Worm (Caenorhabditis elegans) whole organism, L1 larva: ENCODE data around the gene M110.7.
A peak's percentile ranks its signal among the peaks of the same experiment; 100 is the strongest.

Experiments used
- C16A3.4 ChIP-seq: fragments of 150-350 bp; optimal IDR thresholded peaks from 2 replicates; lab custom pipeline; 2014; ENCODE audit warnings: missing biosample characterization, missing genetic modification characterization
- C34B4.2 ChIP-seq: sonication (generic microtip); optimal IDR thresholded peaks from 2 replicates; lab custom pipeline; 2017; ENCODE audit warnings: mild to moderate bottlenecking, missing genetic modification characterization, missing compliant biosample characterization
- F16B12.6 ChIP-seq: fragments of 150-350 bp; optimal IDR thresholded peaks from 2 replicates; lab custom pipeline; 2014; ENCODE audit warnings: missing biosample characterization, missing genetic modification characterization
- Y116A8C.19 ChIP-seq: sonication (generic microtip); optimal IDR thresholded peaks from 2 replicates; lab custom pipeline; 2016; ENCODE audit warnings: missing compliant biosample characterization, missing genetic modification characterization, borderline replicate concordance
- alr-1 ChIP-seq: fragments of 200-800 bp; sonication (Bioruptor generic); optimal IDR thresholded peaks from 2 replicates; lab custom pipeline; 2018; ENCODE audit warnings: borderline replicate concordance, mild to moderate bottlenecking, missing genetic modification characterization, missing compliant biosample characterization
- aly-2 ChIP-seq: fragments of 150-350 bp; optimal IDR thresholded peaks from 2 replicates; lab custom pipeline; 2014; ENCODE audit warnings: missing biosample characterization, missing genetic modification characterization
- ceh-63 ChIP-seq: fragments of 200-800 bp; sonication (Bioruptor generic); optimal IDR thresholded peaks from 2 replicates; lab custom pipeline; 2018; ENCODE audit warnings: mild to moderate bottlenecking, missing genetic modification characterization, missing compliant biosample characterization
- ceh-8 ChIP-seq: fragments of 200-800 bp; sonication (Bioruptor generic); optimal IDR thresholded peaks from 2 replicates; lab custom pipeline; 2018; ENCODE audit warnings: mild to moderate bottlenecking, missing genetic modification characterization, moderate library complexity, missing compliant biosample characterization
- ceh-88 ChIP-seq: fragments of 200-800 bp; sonication (Bioruptor generic); IDR thresholded peaks from 2 replicates; pipeline ENCODE4 v1.3.6; 2022; ENCODE audit warnings: missing genetic modification characterization, missing compliant biosample characterization
- ceh-90 ChIP-seq: sonication (generic microtip); optimal IDR thresholded peaks from 2 replicates; lab custom pipeline; 2016; ENCODE audit warnings: missing genetic modification characterization, missing compliant biosample characterization
- ces-1 ChIP-seq: fragments of 150-350 bp; optimal IDR thresholded peaks from 2 replicates; lab custom pipeline; 2014; ENCODE audit warnings: missing biosample characterization, missing genetic modification reagents, missing genetic modification characterization
- efl-1 ChIP-seq, 4 experiments: fragments of 150-350 bp; optimal IDR thresholded peaks in 3 of 4; peaks in 1 of 4; 1 replicate in 1 of 4; 2 replicates in 3 of 4; lab custom pipeline; 2014; ENCODE audit warnings: missing biosample characterization in 2 of 4, missing genetic modification characterization in 2 of 4, missing genetic modification reagents in 2 of 4
- egl-13 ChIP-seq: sonication (generic microtip); optimal IDR thresholded peaks from 2 replicates; lab custom pipeline; 2016; ENCODE audit warnings: missing genotype, missing genetic modification reagents, missing genetic modification characterization, missing compliant biosample characterization
- elt-2 ChIP-seq: sonication (generic microtip); optimal IDR thresholded peaks from 2 replicates; lab custom pipeline; 2016; ENCODE audit warnings: missing genetic modification characterization, mild to moderate bottlenecking, inconsistent platforms, missing compliant biosample characterization, missing genetic modification reagents
- fos-1 ChIP-seq: fragments of 150-350 bp; optimal IDR thresholded peaks from 2 replicates; lab custom pipeline; 2014; ENCODE audit warnings: missing biosample characterization, missing genetic modification characterization
- grh-1 ChIP-seq: fragments of 200-800 bp; sonication (Bioruptor generic); IDR thresholded peaks from 2 replicates; pipeline ENCODE4 v1.3.6; 2022; ENCODE audit warnings: missing genetic modification reagents, missing genetic modification characterization, missing compliant biosample characterization
- hpl-2 ChIP-seq: fragments of 150-350 bp; optimal IDR thresholded peaks from 2 replicates; lab custom pipeline; 2014; ENCODE audit warnings: missing biosample characterization, missing genetic modification reagents, missing genetic modification characterization
- irx-1 ChIP-seq: sonication (generic microtip); optimal IDR thresholded peaks from 2 replicates; lab custom pipeline; 2016; ENCODE audit warnings: missing genetic modification characterization, missing compliant biosample characterization
- lin-13 ChIP-seq: fragments of 150-350 bp; optimal IDR thresholded peaks from 2 replicates; lab custom pipeline; 2014; ENCODE audit warnings: missing biosample characterization, missing genetic modification reagents, missing genetic modification characterization
- lin-35 ChIP-seq, 2 experiments: fragments of 150-350 bp; optimal IDR thresholded peaks; 2 replicates each; lab custom pipeline; 2014; ENCODE audit warnings: missing biosample characterization in 2 of 2, missing genetic modification characterization in 2 of 2, missing genetic modification reagents in 2 of 2
- lir-3 ChIP-seq: sonication (generic microtip); optimal IDR thresholded peaks from 2 replicates; lab custom pipeline; 2016; ENCODE audit warnings: mild to moderate bottlenecking, missing genetic modification characterization, moderate library complexity, missing compliant biosample characterization; ENCODE audit not compliant: poor library complexity
- nhr-11 ChIP-seq: fragments of 150-350 bp; optimal IDR thresholded peaks from 2 replicates; lab custom pipeline; 2014; ENCODE audit warnings: missing biosample characterization, missing genetic modification characterization
- nhr-19 ChIP-seq: fragments of 200-800 bp; sonication (Bioruptor generic); conservative IDR thresholded peaks from 2 replicates; pipeline ENCODE4 v1.3.6; 2022; ENCODE audit warnings: missing genetic modification characterization, missing compliant biosample characterization
- nhr-47 ChIP-seq: sonication (generic microtip); optimal IDR thresholded peaks from 2 replicates; lab custom pipeline; 2016; ENCODE audit warnings: mild to moderate bottlenecking, missing genetic modification characterization, moderate library complexity, missing compliant biosample characterization
- nhr-77 ChIP-seq: fragments of 150-350 bp; optimal IDR thresholded peaks from 2 replicates; lab custom pipeline; 2014; ENCODE audit warnings: missing biosample characterization, missing genetic modification characterization
- nhr-84 ChIP-seq: sonication (generic microtip); optimal IDR thresholded peaks from 2 replicates; lab custom pipeline; 2017; ENCODE audit warnings: missing biosample characterization, missing genetic modification characterization
- pqm-1 ChIP-seq: sonication (generic microtip); optimal IDR thresholded peaks from 3 replicates; lab custom pipeline; 2017; ENCODE audit warnings: missing biosample characterization, missing genetic modification characterization
- snpc-4 ChIP-seq: fragments of 150-350 bp; optimal IDR thresholded peaks from 2 replicates; lab custom pipeline; 2014; ENCODE audit warnings: missing biosample characterization, missing genetic modification characterization
- sptf-1 ChIP-seq: fragments of 150-350 bp; optimal IDR thresholded peaks from 2 replicates; lab custom pipeline; 2014; ENCODE audit warnings: missing biosample characterization, missing genetic modification characterization
- swsn-7 ChIP-seq: sonication (generic microtip); optimal IDR thresholded peaks from 2 replicates; lab custom pipeline; 2016; ENCODE audit warnings: missing genetic modification characterization, missing compliant biosample characterization
- tbx-2 ChIP-seq: sonication (generic microtip); optimal IDR thresholded peaks from 2 replicates; lab custom pipeline; 2016; ENCODE audit warnings: missing genetic modification characterization, missing compliant biosample characterization
- tlp-1 ChIP-seq: fragments of 150-350 bp; optimal IDR thresholded peaks from 2 replicates; lab custom pipeline; 2014; ENCODE audit warnings: missing biosample characterization, missing genetic modification characterization
- unc-30 ChIP-seq: sonication (generic microtip); optimal IDR thresholded peaks from 2 replicates; lab custom pipeline; 2017; ENCODE audit warnings: missing biosample characterization, missing genetic modification characterization
- xbp-1 ChIP-seq: sonication (generic microtip); optimal IDR thresholded peaks from 2 replicates; lab custom pipeline; 2016; ENCODE audit warnings: missing genetic modification characterization, missing compliant biosample characterization
- zag-1 ChIP-seq: fragments of 150-350 bp; optimal IDR thresholded peaks from 2 replicates; lab custom pipeline; 2014; ENCODE audit warnings: missing biosample characterization, missing genetic modification characterization
- zip-4 ChIP-seq: fragments of 200-800 bp; sonication (Bioruptor generic); optimal IDR thresholded peaks from 2 replicates; lab custom pipeline; 2018; ENCODE audit warnings: mild to moderate bottlenecking, missing genetic modification characterization, moderate library complexity, missing compliant biosample characterization
- ztf-4 ChIP-seq: fragments of 150-350 bp; optimal IDR thresholded peaks from 2 replicates; lab custom pipeline; 2014; ENCODE audit warnings: missing biosample characterization, missing genetic modification characterization

The M110.7 gene

DNA sequence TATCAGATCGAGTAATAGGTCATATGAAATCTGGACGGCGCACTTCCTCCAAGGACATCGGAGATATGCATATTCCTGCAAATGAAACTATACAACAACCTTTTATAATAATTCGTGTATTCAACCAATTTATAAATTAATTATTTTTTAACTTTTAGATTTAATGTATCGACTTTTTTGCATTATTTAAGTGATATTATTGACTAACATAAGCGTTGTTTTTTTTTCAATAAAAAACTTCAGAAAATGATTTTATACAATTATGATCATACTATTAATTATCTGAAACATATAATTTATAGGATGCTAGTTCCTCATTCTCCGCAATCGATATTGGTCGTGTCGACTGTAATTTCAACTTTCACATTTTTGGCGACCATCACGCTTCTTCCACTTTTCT lies 28.6 kb upstream of the M110.7 start, which contains the start of gene col-76:
TSS of gene col-76 (plus strand) at position 301 of the 400 bp plus-strand sequence.
- TF ChIP-seq lir-3 (tag; lab: Kevin White, UChicago) (no peak), irx-1 (tag; lab: Kevin White, UChicago) (no peak), tlp-1 (tag; lab: Kevin White, UChicago) (no peak), zag-1 (tag; lab: Kevin White, UChicago) (no peak), ceh-8 (GFP tag; lab: Kevin White, UChicago) (no peak)

DNA sequence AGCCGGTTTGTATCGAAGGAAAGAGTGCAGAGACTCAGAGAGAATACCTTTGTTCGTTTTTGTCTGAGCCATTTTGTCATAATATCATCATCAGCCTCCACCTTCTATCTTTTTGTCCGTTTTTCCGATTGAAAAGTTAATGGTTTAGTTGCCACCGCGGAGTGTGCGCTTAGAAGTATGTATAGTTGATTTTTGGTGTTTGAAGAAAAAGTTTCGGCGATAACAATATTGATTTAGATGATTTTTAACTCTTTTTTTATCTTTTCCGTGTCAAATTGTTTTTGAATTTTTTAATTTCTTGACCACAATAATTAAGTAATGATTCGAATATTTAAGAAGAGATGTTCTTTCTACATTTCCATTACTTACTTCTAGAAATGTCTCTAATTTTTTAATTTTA lies 27.0 kb upstream of the M110.7 start:
- peak; percentile 30 for TF ChIP-seq elt-2
- TF ChIP-seq efl-1 (optimal IDR thresholded peaks at IDR 0.05; lab: Kevin White, UChicago) = no peak
- peak in 1 of 2 experiments; percentile 79 for TF ChIP-seq efl-1 (GFP tag; optimal IDR thresholded peaks at IDR 0.05 in 1 of 2; lab: Kevin White, UChicago)
- TF ChIP-seq C34B4.2 = no peak
- TF ChIP-seq nhr-47 (tag; lab: Kevin White, UChicago) = no peak
- TF ChIP-seq ceh-63 (GFP tag; lab: Kevin White, UChicago) = no peak

DNA sequence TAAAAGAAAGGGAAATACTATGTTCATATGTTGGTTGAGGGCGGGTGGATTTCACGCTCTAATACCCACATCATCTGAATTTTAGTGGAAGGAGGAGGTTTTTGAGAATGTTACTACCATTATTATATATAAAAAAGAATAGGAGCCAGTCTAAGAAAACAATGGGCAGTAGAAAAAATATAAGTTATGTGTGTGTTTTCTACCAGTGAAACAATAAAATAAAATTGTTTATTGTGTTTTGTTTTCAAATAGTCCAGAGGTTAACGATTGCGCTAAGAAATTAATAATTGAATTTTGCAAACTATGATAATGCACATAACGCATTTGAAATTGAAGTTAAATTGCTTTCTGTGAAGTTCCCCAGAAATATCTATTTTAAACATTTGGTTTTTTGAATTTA lies 23.1 kb upstream of the M110.7 start, which contains the start of gene M110.8:
TSS of gene M110.8 (minus strand) at position 101 of the 400 bp plus-strand sequence.
- TF ChIP-seq Y116A8C.19 (tag; lab: Kevin White, UChicago) (no peak), alr-1 (tag; lab: Kevin White, UChicago) (no peak), aly-2 (no peak), nhr-19 (no peak), C16A3.4 (tag; lab: Kevin White, UChicago) (no peak), F16B12.6 (tag; lab: Kevin White, UChicago) (no peak), egl-13 (tag; lab: Kevin White, UChicago) (no peak), grh-1 (GFP tag; lab: Robert Waterston, UW) (no peak), swsn-7 (tag; lab: Kevin White, UChicago) (no peak), ceh-88 (GFP tag; lab: Robert Waterston, UW) (no peak), xbp-1 (tag; lab: Kevin White, UChicago) (no peak), nhr-84 (no peak), nhr-11 (tag; lab: Kevin White, UChicago) (no peak)

DNA sequence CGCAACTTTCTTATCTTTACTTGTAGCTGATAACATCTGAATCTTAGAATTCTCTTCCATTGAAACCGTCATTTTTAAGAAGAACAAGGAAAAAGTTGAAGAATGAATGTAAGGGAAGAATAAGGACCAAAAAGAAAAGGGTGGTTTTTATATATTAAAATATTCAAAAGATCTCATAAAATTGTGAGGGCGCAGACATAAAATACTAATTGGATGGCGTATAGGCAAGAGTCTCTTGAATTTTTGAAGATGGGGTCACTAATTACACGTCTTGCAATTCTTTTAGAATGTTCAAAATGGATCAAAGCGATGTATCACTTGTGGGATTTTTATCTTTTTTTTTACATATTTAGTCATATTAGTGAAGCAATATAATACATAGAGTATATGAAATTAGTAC lies 19.9 kb upstream of the M110.7 start, which contains the start of gene twk-3:
TSS of gene twk-3 (minus strand) at position 101 of the 400 bp plus-strand sequence.
- TF ChIP-seq ceh-90 (tag; lab: Kevin White, UChicago) = no peak
- no peak for TF ChIP-seq ces-1
- no peak for TF ChIP-seq unc-30
- no peak for TF ChIP-seq aly-2
- no peak for TF ChIP-seq efl-1 (optimal IDR thresholded peaks at IDR 0.05; lab: Kevin White, UChicago)
- no peak for TF ChIP-seq efl-1 (GFP tag; optimal IDR thresholded peaks at IDR 0.05 in 1 of 2; lab: Kevin White, UChicago)
- TF ChIP-seq lin-13 (GFP tag; lab: Kevin White, UChicago) = no peak
- TF ChIP-seq pqm-1 (tag; lab: Kevin White, UChicago) = no peak
- no peak for TF ChIP-seq nhr-77 (tag; lab: Kevin White, UChicago)
- TF ChIP-seq ztf-4 (tag; lab: Kevin White, UChicago) = no peak
- no peak for TF ChIP-seq lin-35 (GFP tag; optimal IDR thresholded peaks at IDR 0.05; lab: Kevin White, UChicago)
- no peak for TF ChIP-seq hpl-2 (GFP tag; lab: Kevin White, UChicago)
- no peak for TF ChIP-seq elt-2
- TF ChIP-seq zip-4 = no peak
- no peak for TF ChIP-seq tbx-2 (tag; lab: Kevin White, UChicago)
- no peak for TF ChIP-seq fos-1 (tag; lab: Kevin White, UChicago)
- TF ChIP-seq nhr-11 (tag; lab: Kevin White, UChicago) = no peak
- TF ChIP-seq sptf-1 (tag; lab: Kevin White, UChicago) = no peak
- TF ChIP-seq swsn-7 (tag; lab: Kevin White, UChicago) = no peak
- no peak for TF ChIP-seq snpc-4
